Worm (Caenorhabditis elegans) whole organism, L4 larva: ENCODE results near the gene rskd-1.

Experiments used
- F26F4.8 ChIP-seq: fragments of 200-800 bp; sonication (Bioruptor generic); conservative IDR thresholded peaks from 2 replicates; pipeline ENCODE4 v1.3.6; 2022; ENCODE audit warnings: missing genetic modification characterization, missing compliant biosample characterization
- F37D6.2 ChIP-seq: sonication (generic microtip); optimal IDR thresholded peaks from 2 replicates; lab custom pipeline; 2016; ENCODE audit warnings: mild to moderate bottlenecking, missing genetic modification characterization, missing compliant biosample characterization
- F44E2.7 ChIP-seq: fragments of 200-800 bp; sonication (Bioruptor generic); IDR thresholded peaks from 2 replicates; pipeline ENCODE4 v2.1.2; 2022; ENCODE audit warnings: missing genetic modification characterization, missing compliant biosample characterization
- T26A8.4 ChIP-seq: fragments of 200-800 bp; sonication (Bioruptor generic); IDR thresholded peaks from 2 replicates; pipeline ENCODE4 v1.3.6; 2022; ENCODE audit warnings: missing genetic modification characterization, missing compliant biosample characterization
- Y105C5A.15 ChIP-seq: fragments of 200-800 bp; sonication (Bioruptor generic); IDR thresholded peaks from 2 replicates; pipeline ENCODE4 v1.3.6; 2022; ENCODE audit warnings: missing genetic modification characterization, missing compliant biosample characterization
- Y48G9A.11 ChIP-seq: fragments of 200-800 bp; sonication (Bioruptor generic); IDR thresholded peaks from 2 replicates; pipeline ENCODE4 v1.3.6; 2022; ENCODE audit warnings: missing genetic modification reagents, missing genetic modification characterization, missing compliant biosample characterization
- ZK337.2 ChIP-seq: fragments of 200-800 bp; sonication (Bioruptor generic); IDR thresholded peaks from 2 replicates; pipeline ENCODE4 v1.3.6; 2022; ENCODE audit warnings: missing genetic modification reagents, missing genetic modification characterization, missing compliant biosample characterization
- aha-1 ChIP-seq: fragments of 150-350 bp; peaks from one replicate; lab custom pipeline; 2014; ENCODE audit warnings: missing biosample characterization, missing genetic modification characterization
- attf-4 ChIP-seq: sonication (generic microtip); optimal IDR thresholded peaks from 3 replicates; lab custom pipeline; 2017; ENCODE audit warnings: missing biosample characterization, missing genetic modification characterization
- ceh-28 ChIP-seq: fragments of 150-350 bp; optimal IDR thresholded peaks from 2 replicates; lab custom pipeline; 2014; ENCODE audit warnings: missing biosample characterization, missing genetic modification reagents, missing genetic modification characterization
- ceh-44 ChIP-seq: fragments of 200-800 bp; sonication (Bioruptor generic); IDR thresholded peaks from 2 replicates; pipeline ENCODE4 v1.3.6; 2022; ENCODE audit warnings: missing genetic modification reagents, missing genetic modification characterization, missing compliant biosample characterization
- ceh-82 ChIP-seq: sonication (generic microtip); optimal IDR thresholded peaks from 2 replicates; lab custom pipeline; 2017; ENCODE audit warnings: missing biosample characterization, missing genetic modification characterization
- dmd-6 ChIP-seq: fragments of 200-800 bp; sonication (Bioruptor generic); IDR thresholded peaks from 2 replicates; pipeline ENCODE4 v1.3.6; 2022; ENCODE audit warnings: missing genetic modification reagents, missing genetic modification characterization, missing compliant biosample characterization
- dve-1 ChIP-seq: sonication (generic microtip); optimal IDR thresholded peaks from 2 replicates; lab custom pipeline; 2017; ENCODE audit warnings: antibody characterized with exemption, mild to moderate bottlenecking, missing genetic modification characterization, missing compliant biosample characterization; ENCODE audit not compliant: insufficient read depth
- egl-27 ChIP-seq: sonication (generic microtip); optimal IDR thresholded peaks from 3 replicates; lab custom pipeline; 2017; ENCODE audit warnings: missing biosample characterization, missing genetic modification reagents, missing genetic modification characterization
- egl-43 ChIP-seq: fragments of 200-800 bp; sonication (Bioruptor generic); IDR thresholded peaks from 2 replicates; pipeline ENCODE4 v1.3.6; 2022; ENCODE audit warnings: missing genetic modification reagents, missing genetic modification characterization, missing compliant biosample characterization
- fos-1 ChIP-seq: fragments of 150-350 bp; optimal IDR thresholded peaks from 2 replicates; lab custom pipeline; 2014; ENCODE audit warnings: missing biosample characterization, missing genetic modification characterization
- gei-8 ChIP-seq: fragments of 200-800 bp; sonication (Bioruptor generic); optimal IDR thresholded peaks from 2 replicates; lab custom pipeline; 2018; ENCODE audit warnings: mild to moderate bottlenecking, missing genetic modification characterization, missing compliant biosample characterization
- hif-1 ChIP-seq, 2 experiments: sonication (generic microtip); optimal IDR thresholded peaks; 2 replicates each; lab custom pipeline; 2016 to 2017; ENCODE audit warnings: missing compliant biosample characterization in 2 of 2, missing genetic modification characterization in 2 of 2, missing genetic modification reagents in 2 of 2, missing genotype in 2 of 2, mild to moderate bottlenecking in 1 of 2
- hlh-11 ChIP-seq: fragments of 200-800 bp; sonication (Bioruptor generic); optimal IDR thresholded peaks from 2 replicates; lab custom pipeline; 2018; ENCODE audit warnings: mild to moderate bottlenecking, missing genetic modification characterization, missing compliant biosample characterization
- jun-1 ChIP-seq: fragments of 150-350 bp; optimal IDR thresholded peaks from 2 replicates; lab custom pipeline; 2014; ENCODE audit warnings: missing biosample characterization, missing genetic modification reagents, missing genetic modification characterization
- lim-7 ChIP-seq: fragments of 200-800 bp; sonication (Bioruptor generic); IDR thresholded peaks from 2 replicates; pipeline ENCODE4 v1.3.6; 2022; ENCODE audit warnings: missing genetic modification characterization, missing compliant biosample characterization
- lin-1 ChIP-seq: fragments of 200-800 bp; sonication (Bioruptor generic); IDR thresholded peaks from 2 replicates; pipeline ENCODE4 v1.3.6; 2022; ENCODE audit warnings: missing genetic modification reagents, missing genetic modification characterization, missing compliant biosample characterization
- lin-15B ChIP-seq: fragments of 150-350 bp; sonication (generic microtip); optimal IDR thresholded peaks from 3 replicates; lab custom pipeline; 2014; ENCODE audit warnings: missing biosample characterization, missing genetic modification characterization
- lin-38 ChIP-seq: fragments of 200-800 bp; sonication (Bioruptor generic); IDR thresholded peaks from 2 replicates; pipeline ENCODE4 v1.3.6; 2022; ENCODE audit warnings: missing genetic modification reagents, missing genetic modification characterization, missing compliant biosample characterization
- lin-39 ChIP-seq: fragments of 150-350 bp; optimal IDR thresholded peaks from 2 replicates; lab custom pipeline; 2014; ENCODE audit warnings: missing biosample characterization, missing genetic modification reagents, missing genetic modification characterization
- lsy-2 ChIP-seq, 2 experiments: fragments of 150-350 bp in 1 of 2; sonication (generic microtip) in 1 of 2; optimal IDR thresholded peaks; 2 replicates each; lab custom pipeline; 2014 to 2017; ENCODE audit warnings: missing biosample characterization in 2 of 2, missing genetic modification characterization in 2 of 2
- mep-1 ChIP-seq: fragments of 150-350 bp; sonication (generic microtip); optimal IDR thresholded peaks from 3 replicates; lab custom pipeline; 2014; ENCODE audit warnings: missing biosample characterization, missing genetic modification characterization
- mes-2 ChIP-seq: sonication (generic microtip); optimal IDR thresholded peaks from 2 replicates; lab custom pipeline; 2016; ENCODE audit warnings: missing genotype, mild to moderate bottlenecking, missing genetic modification characterization, missing compliant biosample characterization; ENCODE audit not compliant: poor library complexity, severe bottlenecking
- mxl-2 ChIP-seq: fragments of 200-800 bp; sonication (Bioruptor generic); conservative IDR thresholded peaks from 2 replicates; pipeline ENCODE4 v1.3.6; 2022; ENCODE audit warnings: missing genetic modification reagents, missing genetic modification characterization, missing compliant biosample characterization
- nhr-25 ChIP-seq: sonication (generic microtip); optimal IDR thresholded peaks from 2 replicates; lab custom pipeline; 2017; ENCODE audit warnings: missing genetic modification characterization, mild to moderate bottlenecking, missing compliant biosample characterization, antibody characterized with exemption, moderate library complexity, borderline replicate concordance; ENCODE audit not compliant: insufficient read depth
- nhr-28 ChIP-seq: fragments of 150-350 bp; optimal IDR thresholded peaks from 2 replicates; lab custom pipeline; 2014; ENCODE audit warnings: missing biosample characterization, missing genetic modification characterization
- nhr-41 ChIP-seq: fragments of 200-800 bp; sonication (Bioruptor generic); IDR thresholded peaks from 2 replicates; pipeline ENCODE4 v1.3.6; 2022; ENCODE audit warnings: missing genetic modification reagents, missing genetic modification characterization, missing compliant biosample characterization
- nhr-42 ChIP-seq: fragments of 200-800 bp; sonication (Bioruptor generic); IDR thresholded peaks from 2 replicates; pipeline ENCODE4 v1.3.6; 2022; ENCODE audit warnings: missing genetic modification characterization, missing compliant biosample characterization
- nhr-6 ChIP-seq: fragments of 150-350 bp; optimal IDR thresholded peaks from 2 replicates; lab custom pipeline; 2014; ENCODE audit warnings: missing biosample characterization, missing genetic modification characterization
- nhr-76 ChIP-seq: fragments of 150-350 bp; optimal IDR thresholded peaks from 2 replicates; lab custom pipeline; 2014; ENCODE audit warnings: missing biosample characterization, missing genetic modification characterization
- pha-4 ChIP-seq, 2 experiments: fragments of 150-350 bp in 1 of 2; fragments of 200-800 bp in 1 of 2; sonication (Bioruptor generic) in 1 of 2; IDR thresholded peaks in 1 of 2; optimal IDR thresholded peaks in 1 of 2; 2 replicates each; pipeline versions ENCODE4 v1.3.6 to Lab custom; 2014 to 2022; ENCODE audit warnings: missing genetic modification characterization in 2 of 2, missing genetic modification reagents in 2 of 2, missing biosample characterization in 1 of 2, missing compliant biosample characterization in 1 of 2
- php-3 ChIP-seq: fragments of 200-800 bp; sonication (Bioruptor generic); IDR thresholded peaks from 2 replicates; pipeline ENCODE4 v1.3.6; 2022; ENCODE audit warnings: missing genetic modification reagents, missing genetic modification characterization, missing compliant biosample characterization
- pqm-1 ChIP-seq: sonication (generic microtip); optimal IDR thresholded peaks from 2 replicates; lab custom pipeline; 2017; ENCODE audit warnings: missing biosample characterization, missing genetic modification characterization
- rbr-2 ChIP-seq: sonication (generic microtip); optimal IDR thresholded peaks from 2 replicates; lab custom pipeline; 2016; ENCODE audit warnings: missing genotype, missing genetic modification characterization, missing compliant biosample characterization
- saeg-2 ChIP-seq: fragments of 200-800 bp; sonication (Bioruptor generic); IDR thresholded peaks from 2 replicates; pipeline ENCODE4 v1.3.6; 2022; ENCODE audit warnings: missing genetic modification reagents, missing genetic modification characterization, missing compliant biosample characterization
- sdz-12 ChIP-seq: fragments of 200-800 bp; sonication (Bioruptor generic); optimal IDR thresholded peaks from 2 replicates; lab custom pipeline; 2018; ENCODE audit warnings: mild to moderate bottlenecking, missing genetic modification characterization, missing compliant biosample characterization
- set-16 ChIP-seq: fragments of 200-800 bp; sonication (Bioruptor generic); IDR thresholded peaks from 2 replicates; pipeline ENCODE4 v1.3.6; 2022; ENCODE audit warnings: missing genetic modification reagents, missing genetic modification characterization, missing compliant biosample characterization
- snpc-1.2 ChIP-seq: fragments of 200-800 bp; sonication (Bioruptor generic); IDR thresholded peaks from 2 replicates; pipeline ENCODE4 v1.3.6; 2022; ENCODE audit warnings: missing genetic modification reagents, missing genetic modification characterization, missing compliant biosample characterization
- snpc-4 ChIP-seq: fragments of 150-350 bp; optimal IDR thresholded peaks from 2 replicates; lab custom pipeline; 2014; ENCODE audit warnings: missing biosample characterization, missing genetic modification characterization
- spr-1 ChIP-seq: sonication (generic microtip); optimal IDR thresholded peaks from 2 replicates; lab custom pipeline; 2016; ENCODE audit warnings: mild to moderate bottlenecking, missing genetic modification characterization, missing compliant biosample characterization
- unc-62 ChIP-seq, 3 experiments: fragments of 150-350 bp in 1 of 3; sonication (generic microtip); optimal IDR thresholded peaks in 2 of 3; peaks in 1 of 3; 1 replicate in 1 of 3; 2 replicates in 2 of 3; lab custom pipeline; 2014 to 2017; ENCODE audit warnings: missing biosample characterization in 3 of 3, missing genetic modification characterization in 3 of 3, missing genetic modification reagents in 3 of 3, missing genotype in 1 of 3
- vab-7 ChIP-seq: fragments of 200-800 bp; sonication (Bioruptor generic); IDR thresholded peaks from 2 replicates; pipeline ENCODE4 v1.3.6; 2022; ENCODE audit warnings: missing genetic modification reagents, missing genetic modification characterization, missing compliant biosample characterization
- zag-1 ChIP-seq: fragments of 150-350 bp; optimal IDR thresholded peaks from 2 replicates; lab custom pipeline; 2014; ENCODE audit warnings: missing biosample characterization, missing genetic modification characterization

Gene rskd-1

DNA sequence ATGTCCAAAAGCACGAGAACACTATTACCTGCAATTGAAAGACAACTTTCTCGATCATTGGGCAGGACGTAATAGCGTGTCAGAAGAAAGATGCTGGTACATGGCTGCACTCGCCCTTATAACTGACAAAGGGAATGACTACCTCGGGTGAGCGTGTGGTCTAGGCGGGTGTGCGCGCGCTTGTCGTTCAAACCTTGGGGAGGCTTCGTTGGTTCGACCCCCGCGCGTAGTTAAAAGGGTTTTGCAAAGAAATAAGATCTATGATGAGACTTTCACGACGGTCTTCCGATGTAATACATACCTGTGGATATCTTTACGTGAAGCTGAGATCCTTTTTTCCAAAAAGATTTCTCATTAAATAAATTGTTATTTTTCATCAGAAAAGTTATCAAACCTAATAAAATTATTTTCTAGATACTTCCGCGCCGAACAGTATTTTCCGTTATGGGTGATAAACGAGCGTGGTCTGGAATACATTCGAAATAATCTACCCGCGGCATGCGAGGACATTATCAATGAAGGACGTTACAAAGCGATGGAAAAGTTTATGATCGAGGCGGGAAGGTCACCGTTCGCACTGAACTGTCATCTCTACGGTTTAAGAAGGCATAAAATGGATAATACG is 15.2 kb upstream of the rskd-1 start (continued):
- TF ChIP-seq T26A8.4 (GFP tag; lab: Robert Waterston, UW) (peak; percentile 98), saeg-2 (GFP tag; lab: Robert Waterston, UW) (peak; percentile 99), nhr-41 (GFP tag; lab: Robert Waterston, UW) (peak; percentile 100), nhr-42 (GFP tag; lab: Robert Waterston, UW) (peak; percentile 96), ceh-28 (tag; lab: Kevin White, UChicago) (no peak), nhr-76 (tag; lab: Kevin White, UChicago) (no peak), dmd-6 (GFP tag; lab: Robert Waterston, UW) (peak; percentile 88), egl-43 (GFP tag; lab: Robert Waterston, UW) (peak; percentile 100), spr-1 (tag; lab: Kevin White, UChicago) (peak; percentile 96), nhr-6 (tag; lab: Kevin White, UChicago) (peak; percentile 91), lin-38 (peak; percentile 93), set-16 (peak; percentile 84), lin-1 (peak; percentile 98), sdz-12 (GFP tag; lab: Kevin White, UChicago) (peak; percentile 98), lim-7 (GFP tag; lab: Robert Waterston, UW) (peak; percentile 100), F44E2.7 (GFP tag; lab: Robert Waterston, UW) (peak; percentile 100), egl-27 (peak; percentile 38), pqm-1 (tag; lab: Kevin White, UChicago) (no peak), lsy-2 (tag; optimal IDR thresholded peaks at IDR 0.05; lab: Kevin White, UChicago) (peak; percentile 58 to 86), ZK337.2 (GFP tag; lab: Robert Waterston, UW) (peak; percentile 98), fos-1 (no peak), gei-8 (GFP tag; lab: Kevin White, UChicago) (peak; percentile 99), jun-1 (tag; lab: Kevin White, UChicago) (peak; percentile 73), vab-7 (peak; percentile 99), dve-1 (peak; percentile 89), nhr-25 (tag; lab: Kevin White, UChicago) (peak; percentile 53), mxl-2 (peak; percentile 93), hif-1 (tag; optimal IDR thresholded peaks at IDR 0.05; lab: Kevin White, UChicago) (peak; percentile 76 to 81), mes-2 (peak; percentile 95), snpc-4 (tag; lab: Kevin White, UChicago) (no peak), lin-15B (tag; lab: Kevin White, UChicago) (no peak), F37D6.2 (tag; lab: Kevin White, UChicago) (peak; percentile 89), attf-4 (tag; lab: Kevin White, UChicago) (peak; percentile 83), php-3 (GFP tag; lab: Robert Waterston, UW) (peak; percentile 99), ceh-44 (GFP tag; lab: Robert Waterston, UW) (peak; percentile 98), snpc-1.2 (GFP tag; lab: Robert Waterston, UW) (peak; percentile 97), aha-1 (tag; lab: Kevin White, UChicago) (peak; percentile 93), lin-39 (tag; lab: Kevin White, UChicago) (no peak), Y105C5A.15 (GFP tag; lab: Robert Waterston, UW) (peak; percentile 100), nhr-28 (tag; lab: Kevin White, UChicago) (no peak), zag-1 (tag; lab: Kevin White, UChicago) (peak; percentile 26), hlh-11 (peak; percentile 82), F26F4.8 (GFP tag; lab: Robert Waterston, UW) (peak; percentile 100), ceh-82 (tag; lab: Kevin White, UChicago) (no peak), unc-62 (GFP tag; optimal IDR thresholded peaks at IDR 0.05 in 1 of 2; lab: Kevin White, UChicago) (peak in 1 of 2 experiments; percentile 86), unc-62 (tag; optimal IDR thresholded peaks at IDR 0.05; lab: Kevin White, UChicago) (no peak), pha-4 (GFP tag; IDR thresholded peaks at IDR 0.05; lab: Robert Waterston, UW) (peak; percentile 99), pha-4 (tag; optimal IDR thresholded peaks at IDR 0.05; lab: Kevin White, UChicago) (no peak), Y48G9A.11 (peak; percentile 96), rbr-2 (tag; lab: Kevin White, UChicago) (peak; percentile 94), mep-1 (tag; lab: Kevin White, UChicago) (peak; percentile 91)
